Worm (Caenorhabditis elegans) whole organism, L4 larva: ENCODE data around the gene vgln-1.

ENCODE experiments used
- aha-1 ChIP-seq: fragments of 150-350 bp; peaks from one replicate; lab custom pipeline; 2014; ENCODE audit warnings: missing biosample characterization, missing genetic modification characterization
- ceh-82 ChIP-seq: sonication (generic microtip); optimal IDR thresholded peaks from 2 replicates; lab custom pipeline; 2017; ENCODE audit warnings: missing biosample characterization, missing genetic modification characterization
- mxl-3 ChIP-seq: fragments of 200-800 bp; sonication (Bioruptor generic); optimal IDR thresholded peaks from 2 replicates; lab custom pipeline; 2018; ENCODE audit warnings: mild to moderate bottlenecking, missing genetic modification characterization, missing compliant biosample characterization
- unc-62 ChIP-seq, 3 experiments: fragments of 150-350 bp in 1 of 3; sonication (generic microtip); optimal IDR thresholded peaks in 2 of 3; peaks in 1 of 3; 1 replicate in 1 of 3; 2 replicates in 2 of 3; lab custom pipeline; 2014 to 2017; ENCODE audit warnings: missing biosample characterization in 3 of 3, missing genetic modification characterization in 3 of 3, missing genetic modification reagents in 3 of 3, missing genotype in 1 of 3

ce11 chrII:9868207-9868606 lies 22.7 kb downstream of the vgln-1 start:
- TF ChIP-seq ceh-82 (tag; lab: Kevin White, UChicago) (no peak), aha-1 (tag; lab: Kevin White, UChicago) (peak; percentile 63), mxl-3 (GFP tag; lab: Kevin White, UChicago) (no peak), unc-62 (GFP tag; optimal IDR thresholded peaks at IDR 0.05 in 1 of 2; lab: Kevin White, UChicago) (peak in 1 of 2 experiments; percentile 65), unc-62 (tag; optimal IDR thresholded peaks at IDR 0.05; lab: Kevin White, UChicago) (no peak)
